Fruit fly (Drosophila melanogaster) whole organism, embryonic: Measurements from ENCODE around the gene toy.
A peak's percentile ranks its signal among the peaks of the same experiment; 100 is the strongest.

Source experiments
- Blimp-1 ChIP-seq: fragments of 200-800 bp; sonication (Bioruptor generic); optimal IDR thresholded peaks from 3 replicates; lab custom pipeline; 2018; ENCODE audit warnings: missing biosample characterization, missing genetic modification characterization, mild to moderate bottlenecking, moderate library complexity, missing genetic modification reagents
- CG6765 ChIP-seq: fragments of 200-800 bp; sonication (Bioruptor generic); optimal IDR thresholded peaks from 3 replicates; lab custom pipeline; 2017; ENCODE audit warnings: missing biosample characterization, mild to moderate bottlenecking, missing genetic modification characterization
- HLH54F ChIP-seq: fragments of 200-800 bp; sonication (Bioruptor generic); optimal IDR thresholded peaks from 3 replicates; lab custom pipeline; 2016; ENCODE audit warnings: missing biosample characterization, missing genetic modification characterization
- Sin3A ChIP-seq: fragments of >200 bp; optimal IDR thresholded peaks from 2 replicates; lab custom pipeline; 2018
- Trl ChIP-seq, 3 experiments: fragments of >200 bp in 2 of 3; fragments of 200-800 bp in 1 of 3; sonication (Bioruptor generic) in 1 of 3; optimal IDR thresholded peaks; 2 replicates in 1 of 3; 3 replicates in 2 of 3; lab custom pipeline; 2016 to 2017; ENCODE audit warnings: missing biosample characterization in 1 of 3, missing genetic modification characterization in 1 of 3
- bab2 ChIP-seq: fragments of 200-800 bp; sonication (Bioruptor generic); optimal IDR thresholded peaks from 2 replicates; lab custom pipeline; 2016; ENCODE audit warnings: missing biosample characterization, missing genetic modification characterization
- toy ChIP-seq: fragments of 200-800 bp; sonication (Bioruptor generic); IDR thresholded peaks from 2 replicates; pipeline ENCODE4 v1.3.6; 2022; ENCODE audit warnings: missing biosample characterization, missing genetic modification characterization

- TF ChIP-seq HLH54F (GFP tag; lab: Kevin White, UChicago) (no peak), toy (GFP tag; lab: Robert Waterston, UW) (no peak), Sin3A (lab: Kevin White, UChicago) (no peak), CG6765 (GFP tag; lab: Kevin White, UChicago) (no peak), Trl (optimal IDR thresholded peaks at IDR 0.05; lab: Kevin White, UChicago) (peak; percentile 78 to 83), Trl (GFP tag; optimal IDR thresholded peaks at IDR 0.05; lab: Kevin White, UChicago) (no peak), Blimp-1 (no peak), bab2 (GFP tag; lab: Kevin White, UChicago) (no peak)
Measured at dm6 chr4:959921-960536, 29.5 kb upstream of the toy start.
